Worm (Caenorhabditis elegans) whole organism, young adult: ENCODE measurements around the gene acs-18.

Experiments
- B0019.2 ChIP-seq: fragments of 200-800 bp; sonication (Bioruptor generic); conservative IDR thresholded peaks from 2 replicates; pipeline ENCODE4 v1.3.6; 2022; ENCODE audit warnings: missing genetic modification reagents, missing genetic modification characterization, missing compliant biosample characterization
- B0035.1 ChIP-seq: sonication (generic microtip); optimal IDR thresholded peaks from 2 replicates; lab custom pipeline; 2016; ENCODE audit warnings: missing genetic modification characterization, mild to moderate bottlenecking, missing compliant biosample characterization, missing genotype, missing genetic modification reagents
- B0261.1 ChIP-seq: sonication (generic microtip); optimal IDR thresholded peaks from 2 replicates; lab custom pipeline; 2016; ENCODE audit warnings: mild to moderate bottlenecking, missing genetic modification characterization, moderate library complexity, missing compliant biosample characterization
- D2030.7 ChIP-seq: fragments of 200-800 bp; sonication (Bioruptor generic); IDR thresholded peaks from 2 replicates; pipeline ENCODE4 v1.3.6; 2022; ENCODE audit warnings: missing genetic modification reagents, missing genetic modification characterization, missing compliant biosample characterization
- F22D6.2 ChIP-seq: sonication (generic microtip); optimal IDR thresholded peaks from 2 replicates; lab custom pipeline; 2016; ENCODE audit warnings: mild to moderate bottlenecking, missing genetic modification characterization, missing compliant biosample characterization
- F33H1.4 ChIP-seq: fragments of 200-800 bp; sonication (Bioruptor generic); IDR thresholded peaks from 2 replicates; pipeline ENCODE4 v1.3.6; 2022; ENCODE audit warnings: missing genetic modification reagents, missing genetic modification characterization, missing compliant biosample characterization
- F37B4.10 ChIP-seq: fragments of 200-800 bp; sonication (Bioruptor generic); IDR thresholded peaks from 2 replicates; pipeline ENCODE4 v1.3.6; 2022; ENCODE audit warnings: missing genetic modification characterization, missing compliant biosample characterization
- F55B11.4 ChIP-seq: sonication (generic microtip); optimal IDR thresholded peaks from 2 replicates; lab custom pipeline; 2016; ENCODE audit warnings: missing compliant biosample characterization, missing genetic modification characterization, borderline replicate concordance; ENCODE audit not compliant: insufficient read depth
- F57A8.1 ChIP-seq: fragments of 200-800 bp; sonication (Bioruptor generic); optimal IDR thresholded peaks from 2 replicates; lab custom pipeline; 2018; ENCODE audit warnings: mild to moderate bottlenecking, missing genetic modification characterization, moderate library complexity, missing compliant biosample characterization
- F57C9.4 ChIP-seq: sonication (generic microtip); optimal IDR thresholded peaks from 2 replicates; lab custom pipeline; 2017; ENCODE audit warnings: mild to moderate bottlenecking, missing genetic modification characterization, missing compliant biosample characterization
- T26A5.8 ChIP-seq: sonication (generic microtip); optimal IDR thresholded peaks from 2 replicates; lab custom pipeline; 2016; ENCODE audit warnings: missing genetic modification characterization, missing compliant biosample characterization
- Y53F4B.3 ChIP-seq: fragments of 200-800 bp; sonication (Bioruptor generic); IDR thresholded peaks from 2 replicates; pipeline ENCODE4 v1.3.6; 2022; ENCODE audit warnings: missing genetic modification reagents, missing genetic modification characterization, missing compliant biosample characterization
- Y95B8A.8 ChIP-seq: fragments of 200-800 bp; sonication (Bioruptor generic); IDR thresholded peaks from 2 replicates; pipeline ENCODE4 v1.3.6; 2022; ENCODE audit warnings: missing genetic modification reagents, missing genetic modification characterization, missing compliant biosample characterization
- aptf-3 ChIP-seq: fragments of 200-800 bp; sonication (Bioruptor generic); IDR thresholded peaks from 2 replicates; pipeline ENCODE4 v1.3.6; 2022; ENCODE audit warnings: missing genetic modification characterization, missing compliant biosample characterization
- athp-1 ChIP-seq: sonication (generic microtip); optimal IDR thresholded peaks from 2 replicates; lab custom pipeline; 2017; ENCODE audit warnings: mild to moderate bottlenecking, missing genetic modification characterization, missing compliant biosample characterization
- attf-5 ChIP-seq: fragments of 200-800 bp; sonication (Bioruptor generic); optimal IDR thresholded peaks from 2 replicates; lab custom pipeline; 2018; ENCODE audit warnings: mild to moderate bottlenecking, missing genetic modification characterization, missing compliant biosample characterization
- die-1 ChIP-seq: sonication (generic microtip); optimal IDR thresholded peaks from 2 replicates; lab custom pipeline; 2016; ENCODE audit warnings: missing genotype, mild to moderate bottlenecking, missing genetic modification characterization, missing compliant biosample characterization
- dox-1 ChIP-seq: fragments of 200-800 bp; sonication (Bioruptor generic); IDR thresholded peaks from 2 replicates; pipeline ENCODE4 v1.3.6; 2022; ENCODE audit warnings: missing genetic modification reagents, missing genetic modification characterization, missing compliant biosample characterization
- dpl-1 ChIP-seq: fragments of 150-350 bp; optimal IDR thresholded peaks from 2 replicates; lab custom pipeline; 2014; ENCODE audit warnings: missing biosample characterization, missing genetic modification reagents, missing genetic modification characterization
- egl-18 ChIP-seq: fragments of 200-800 bp; sonication (Bioruptor generic); IDR thresholded peaks from 2 replicates; pipeline ENCODE4 v1.3.6; 2022; ENCODE audit warnings: missing genetic modification reagents, missing genetic modification characterization, missing compliant biosample characterization
- egrh-3 ChIP-seq: fragments of 200-800 bp; sonication (Bioruptor generic); IDR thresholded peaks from 2 replicates; pipeline ENCODE4 v1.3.6; 2022; ENCODE audit warnings: missing genetic modification reagents, missing genetic modification characterization, missing compliant biosample characterization
- hlh-12 ChIP-seq: sonication (generic microtip); optimal IDR thresholded peaks from 2 replicates; lab custom pipeline; 2016; ENCODE audit warnings: missing genetic modification characterization, missing compliant biosample characterization
- hmg-1.2 ChIP-seq: fragments of 200-800 bp; sonication (Bioruptor generic); IDR thresholded peaks from 2 replicates; pipeline ENCODE4 v1.3.6; 2022; ENCODE audit warnings: missing genetic modification reagents, missing genetic modification characterization, missing compliant biosample characterization
- hmg-20 ChIP-seq: fragments of 200-800 bp; sonication (Bioruptor generic); IDR thresholded peaks from 2 replicates; pipeline ENCODE4 v1.3.6; 2022; ENCODE audit warnings: missing genetic modification reagents, missing genetic modification characterization, missing compliant biosample characterization
- lag-1 ChIP-seq: fragments of 200-800 bp; sonication (Bioruptor generic); IDR thresholded peaks from 2 replicates; pipeline ENCODE4 v1.3.6; 2022; ENCODE audit warnings: missing genetic modification reagents, missing genetic modification characterization, missing compliant biosample characterization
- let-607 ChIP-seq, 2 experiments: fragments of 200-800 bp in 1 of 2; sonication (Bioruptor generic) in 1 of 2; sonication (generic microtip) in 1 of 2; optimal IDR thresholded peaks; 2 replicates each; lab custom pipeline; 2016 to 2018; ENCODE audit warnings: mild to moderate bottlenecking in 2 of 2, missing compliant biosample characterization in 2 of 2, missing genetic modification characterization in 2 of 2, moderate library complexity in 2 of 2, missing genotype in 1 of 2
- lir-1 ChIP-seq: fragments of 200-800 bp; sonication (Bioruptor generic); conservative IDR thresholded peaks from 2 replicates; pipeline ENCODE4 v1.3.6; 2022; ENCODE audit warnings: missing genetic modification reagents, missing genetic modification characterization, missing compliant biosample characterization
- madf-6 ChIP-seq: fragments of 200-800 bp; sonication (Bioruptor generic); IDR thresholded peaks from 2 replicates; pipeline ENCODE4 v1.3.6; 2022; ENCODE audit warnings: missing genetic modification reagents, missing genetic modification characterization, missing compliant biosample characterization
- mes-4 ChIP-seq: sonication (generic microtip); optimal IDR thresholded peaks from 2 replicates; lab custom pipeline; 2016; ENCODE audit warnings: missing genotype, missing genetic modification characterization, missing compliant biosample characterization
- nfya-1 ChIP-seq: sonication (generic microtip); optimal IDR thresholded peaks from 2 replicates; lab custom pipeline; 2017; ENCODE audit warnings: antibody characterized with exemption, missing compliant biosample characterization, missing genetic modification characterization, borderline replicate concordance; ENCODE audit not compliant: insufficient read depth
- nfya-2 ChIP-seq: fragments of 200-800 bp; sonication (Bioruptor generic); IDR thresholded peaks from 2 replicates; pipeline ENCODE4 v1.3.6; 2022; ENCODE audit warnings: missing genetic modification reagents, missing genetic modification characterization, missing compliant biosample characterization
- nhr-80 ChIP-seq: sonication (generic microtip); optimal IDR thresholded peaks from 2 replicates; lab custom pipeline; 2016; ENCODE audit warnings: missing genetic modification characterization, missing compliant biosample characterization
- pbrm-1 ChIP-seq: fragments of 200-800 bp; sonication (Bioruptor generic); IDR thresholded peaks from 2 replicates; pipeline ENCODE4 v1.3.6; 2022; ENCODE audit warnings: missing genetic modification reagents, missing genetic modification characterization, missing compliant biosample characterization
- sdz-38 ChIP-seq: sonication (generic microtip); optimal IDR thresholded peaks from 2 replicates; lab custom pipeline; 2016; ENCODE audit warnings: missing genotype, missing genetic modification characterization, missing compliant biosample characterization
- somi-1 ChIP-seq: fragments of 200-800 bp; sonication (Bioruptor generic); optimal IDR thresholded peaks from 2 replicates; lab custom pipeline; 2018; ENCODE audit warnings: mild to moderate bottlenecking, missing genetic modification characterization, missing compliant biosample characterization
- zim-3 ChIP-seq: sonication (generic microtip); optimal IDR thresholded peaks from 2 replicates; lab custom pipeline; 2017; ENCODE audit warnings: mild to moderate bottlenecking, missing genetic modification characterization, moderate library complexity, missing compliant biosample characterization
- ztf-25 ChIP-seq: fragments of 200-800 bp; sonication (Bioruptor generic); IDR thresholded peaks from 2 replicates; pipeline ENCODE4 v1.3.6; 2022; ENCODE audit warnings: missing genetic modification reagents, missing genetic modification characterization, missing compliant biosample characterization
- ztf-6 ChIP-seq: fragments of 200-800 bp; sonication (Bioruptor generic); IDR thresholded peaks from 2 replicates; pipeline ENCODE4 v1.3.6; 2022; ENCODE audit warnings: missing genetic modification reagents, missing genetic modification characterization, missing compliant biosample characterization

acs-18 gene

DNA sequence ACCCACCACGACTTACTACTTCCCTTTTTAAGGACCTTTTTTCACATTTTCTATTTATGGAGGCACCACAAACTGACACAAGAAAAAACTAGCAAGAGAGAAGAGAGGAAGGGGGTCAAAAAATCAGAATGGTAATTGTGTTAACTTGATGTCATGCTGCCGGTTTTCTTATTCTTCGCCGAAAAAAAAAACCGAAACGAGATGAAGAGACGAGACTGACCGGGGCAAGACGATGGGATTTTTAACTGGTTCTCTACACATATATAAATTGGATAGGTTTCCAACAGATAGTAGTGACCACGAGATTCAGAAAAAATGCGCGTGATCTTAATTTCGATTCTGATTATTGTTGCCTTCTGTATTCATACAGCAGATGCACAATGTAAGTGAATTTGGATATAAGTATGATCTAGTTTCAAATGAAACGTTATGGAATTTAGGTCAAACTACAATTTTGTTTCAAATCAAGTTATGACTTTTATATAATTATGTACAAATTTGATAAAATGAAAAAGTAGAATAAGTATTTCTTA lies 39.6 kb downstream of the acs-18 start, which contains the start of gene Y43C5A.3:
TSS of gene Y43C5A.3 (plus strand) at position 256 of the 533 bp plus-strand sequence.
- TF ChIP-seq sdz-38 (tag; lab: Kevin White, UChicago) = no peak
- TF ChIP-seq, all 124 proteins: peak for 0

ce11 chrIV:10273360-10273759 lies 40.1 kb downstream of the acs-18 start:
- no peak for TF ChIP-seq hmg-20
- TF ChIP-seq F57C9.4 = no peak
- TF ChIP-seq T26A5.8 (tag; lab: Kevin White, UChicago) = no peak
- no peak for TF ChIP-seq dpl-1 (GFP tag; lab: Kevin White, UChicago)
- TF ChIP-seq somi-1 = no peak
- no peak for TF ChIP-seq athp-1 (tag; lab: Kevin White, UChicago)
- TF ChIP-seq B0035.1 = no peak
- TF ChIP-seq B0261.1 (tag; lab: Kevin White, UChicago) = no peak
- no peak for TF ChIP-seq die-1 (tag; lab: Kevin White, UChicago)
- TF ChIP-seq attf-5 (GFP tag; lab: Kevin White, UChicago) = no peak

DNA sequence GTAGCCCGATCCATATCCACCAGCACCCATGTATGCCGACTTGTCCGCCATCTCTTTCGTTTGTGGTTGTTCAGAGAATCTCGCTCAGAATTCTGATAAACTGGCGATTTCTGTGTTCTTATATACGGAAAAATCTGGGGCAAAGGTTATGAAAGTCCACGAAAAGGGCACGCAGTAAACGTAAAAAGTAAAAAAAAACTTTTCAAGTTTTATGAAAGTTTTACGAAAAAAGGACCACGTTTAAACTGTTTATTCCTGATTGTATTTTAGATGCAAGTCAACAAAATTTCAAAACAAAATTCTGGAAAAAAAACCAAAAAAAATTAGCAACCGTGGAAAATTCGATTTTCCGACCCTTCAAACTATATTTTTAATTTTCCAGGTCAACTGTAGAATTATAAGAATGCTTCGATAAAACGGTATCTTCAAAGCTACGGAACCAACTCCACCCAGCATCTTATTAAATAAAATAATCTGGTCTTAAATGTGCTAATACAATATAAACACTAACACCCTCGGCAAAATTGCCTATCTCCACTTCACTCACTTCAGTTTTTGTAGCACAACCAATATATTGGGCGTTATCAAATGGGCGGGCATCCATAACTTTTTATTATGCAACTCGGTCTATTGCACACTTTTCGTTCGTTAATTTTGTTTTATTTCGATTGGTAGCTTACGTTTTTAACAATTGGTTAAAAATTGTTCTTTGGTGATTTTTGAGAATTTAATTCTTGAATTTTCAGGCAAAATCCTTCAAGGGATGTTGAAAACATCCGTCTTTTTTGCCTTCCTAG lies 44.1 kb downstream of the acs-18 start, which contains the start of the genes nspd-7 and Y43C5A.2:
TSS of gene nspd-7 (minus strand) at position 51 of the 797 bp plus-strand sequence.
TSS of gene Y43C5A.2 (plus strand) at position 747 of the 797 bp plus-strand sequence.
- TF ChIP-seq nhr-80 (tag; lab: Kevin White, UChicago) = peak; percentile 43
- TF ChIP-seq let-607 (tag; optimal IDR thresholded peaks at IDR 0.05; lab: Kevin White, UChicago) = no peak

- TF ChIP-seq dox-1 (GFP tag; lab: Robert Waterston, UW) (0 out of 2 replicates have a peak, but pooled peaks have one; percentile 40), F37B4.10 (0 out of 2 replicates have a peak, but pooled peaks have one; percentile 85), F33H1.4 (GFP tag; lab: Robert Waterston, UW) (peak; percentile 63), egl-18 (0 out of 2 replicates have a peak, but pooled peaks have one; percentile 15), B0019.2 (peak; percentile 4; the same call in 1 of the 2 replicates), pbrm-1 (GFP tag; lab: Robert Waterston, UW) (peak; percentile 52; the same call in 1 of the 2 replicates), lag-1 (GFP tag; lab: Robert Waterston, UW) (0 out of 2 replicates have a peak, but pooled peaks have one; percentile 8), Y95B8A.8 (GFP tag; lab: Robert Waterston, UW) (0 out of 2 replicates have a peak, but pooled peaks have one; percentile 59), madf-6 (0 out of 2 replicates have a peak, but pooled peaks have one; percentile 33), egrh-3 (GFP tag; lab: Robert Waterston, UW) (peak; percentile 83), D2030.7 (GFP tag; lab: Robert Waterston, UW) (0 out of 2 replicates have a peak, but pooled peaks have one; percentile 37), aptf-3 (GFP tag; lab: Robert Waterston, UW) (0 out of 2 replicates have a peak, but pooled peaks have one; percentile 36)
- TF ChIP-seq, all 124 proteins: peak for 12; not testable (repeated sequence) for 112
Measured at ce11 chrIV:10262882-10263281, 50.6 kb downstream of the acs-18 start.

ce11 chrIV:10261061-10261460 lies 52.4 kb downstream of the acs-18 start:
- TF ChIP-seq D2030.7 (GFP tag; lab: Robert Waterston, UW) (no peak), Y53F4B.3 (no peak), hlh-12 (tag; lab: Kevin White, UChicago) (no peak), egl-18 (no peak), F57A8.1 (GFP tag; lab: Kevin White, UChicago) (no peak), nfya-2 (GFP tag; lab: Robert Waterston, UW) (no peak), mes-4 (tag; lab: Kevin White, UChicago) (no peak), nfya-1 (tag; lab: Kevin White, UChicago) (no peak), F55B11.4 (tag; lab: Kevin White, UChicago) (no peak), F22D6.2 (tag; lab: Kevin White, UChicago) (no peak), lir-1 (no peak), zim-3 (tag; lab: Kevin White, UChicago) (no peak), hmg-1.2 (GFP tag; lab: Robert Waterston, UW) (no peak), ztf-25 (GFP tag; lab: Robert Waterston, UW) (no peak), ztf-6 (GFP tag; lab: Robert Waterston, UW) (no peak), dpl-1 (GFP tag; lab: Kevin White, UChicago) (no peak)
